Fruit fly (Drosophila melanogaster): ENCODE measurements around the gene barr.

DNA sequence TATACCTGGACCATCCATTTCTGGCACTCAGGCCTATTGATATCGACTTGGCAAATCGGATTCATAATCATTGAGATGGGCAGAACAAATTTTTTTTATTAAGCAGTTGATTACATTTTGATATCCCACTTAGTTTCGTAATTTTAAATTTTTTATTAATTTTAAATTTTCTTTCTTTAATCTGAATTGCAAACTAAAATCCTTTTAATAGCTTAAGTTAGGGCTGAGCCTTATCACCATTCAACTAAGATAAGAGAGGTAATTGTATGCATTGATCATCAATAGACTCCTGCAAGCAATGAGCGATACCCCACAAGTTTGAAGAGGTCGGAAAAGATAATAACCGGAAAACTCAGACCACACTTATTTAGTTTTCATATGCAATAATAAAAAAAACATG lies 42.9 kb upstream of the barr start, which contains the start of gene CG13970:
- no peak for TF ChIP-seq psq (optimal IDR thresholded peaks at IDR 0.05)
- no peak for TF ChIP-seq h (optimal IDR thresholded peaks at IDR 0.05)
- TF ChIP-seq ttk (optimal IDR thresholded peaks at IDR 0.05): no peak
- TF ChIP-seq Sin3A (optimal IDR thresholded peaks at IDR 0.05): no peak
- TF ChIP-seq Myc (optimal IDR thresholded peaks at IDR 0.05): no peak

Measured in Kc167 (cell line).